Worm (Caenorhabditis elegans) whole organism, midembryonic: ENCODE results near the gene lact-4.
A peak's percentile ranks its signal among the peaks of the same experiment; 100 is the strongest.

ENCODE experiments used
- T22C8.4 ChIP-seq: fragments of 200-800 bp; sonication (Bioruptor generic); IDR thresholded peaks from 2 replicates; pipeline ENCODE4 v1.3.6; 2022; ENCODE audit warnings: missing genetic modification characterization, missing compliant biosample characterization
- cog-1 ChIP-seq: sonication (generic microtip); optimal IDR thresholded peaks from 2 replicates; lab custom pipeline; 2016; ENCODE audit warnings: missing genetic modification characterization, missing compliant biosample characterization
- flt-1 ChIP-seq: fragments of 200-800 bp; sonication (Bioruptor generic); IDR thresholded peaks from 2 replicates; pipeline ENCODE4 v1.3.6; 2022; ENCODE audit warnings: missing genetic modification characterization, missing compliant biosample characterization
- klf-2 ChIP-seq: fragments of 200-800 bp; sonication (Bioruptor generic); conservative IDR thresholded peaks from 2 replicates; pipeline ENCODE4 v1.3.6; 2022; ENCODE audit warnings: missing genetic modification reagents, missing genetic modification characterization, missing compliant biosample characterization
- med-1 ChIP-seq: sonication (generic microtip); optimal IDR thresholded peaks from 2 replicates; lab custom pipeline; 2017; ENCODE audit warnings: missing genetic modification characterization, mild to moderate bottlenecking, missing compliant biosample characterization, antibody characterized with exemption, missing genetic modification reagents; ENCODE audit not compliant: insufficient read depth
- ref-1 ChIP-seq: fragments of 200-800 bp; sonication (Bioruptor generic); conservative IDR thresholded peaks from 2 replicates; pipeline ENCODE4 v1.3.6; 2022; ENCODE audit warnings: missing genetic modification reagents, missing genetic modification characterization, missing compliant biosample characterization
- tab-1 ChIP-seq: fragments of 200-800 bp; sonication (Bioruptor generic); IDR thresholded peaks from 2 replicates; pipeline ENCODE4 v1.3.6; 2022; ENCODE audit warnings: missing genetic modification characterization, missing compliant biosample characterization
- ztf-23 ChIP-seq: fragments of 200-800 bp; sonication (Bioruptor generic); IDR thresholded peaks from 2 replicates; pipeline ENCODE4 v1.3.6; 2022; ENCODE audit warnings: missing genetic modification reagents, missing genetic modification characterization, missing compliant biosample characterization
- ztf-29 ChIP-seq: fragments of 200-800 bp; sonication (Bioruptor generic); IDR thresholded peaks from 2 replicates; pipeline ENCODE4 v1.3.6; 2022; ENCODE audit warnings: missing genetic modification reagents, missing genetic modification characterization, missing compliant biosample characterization

The lact-4 gene

DNA sequence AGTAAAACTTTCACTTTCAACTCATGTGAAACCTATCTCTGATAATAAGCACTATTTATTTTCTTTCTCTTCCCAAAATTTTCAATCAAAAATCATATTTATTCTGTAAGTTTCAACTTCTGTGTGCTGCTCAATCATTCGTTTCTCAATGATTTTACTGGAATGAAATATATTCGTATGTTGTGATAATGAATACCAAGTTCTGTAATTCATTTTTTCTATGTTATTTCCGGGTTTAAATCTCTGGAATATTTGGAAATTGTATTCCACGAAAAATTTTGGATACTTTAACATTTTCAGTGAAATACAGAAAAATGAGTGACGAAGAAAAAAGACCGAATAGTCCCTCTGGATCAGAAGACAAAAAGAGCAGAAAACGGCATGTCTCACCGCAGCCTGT is 12.5 kb downstream of the lact-4 start, which contains the start of gene M05D6.2:
TSS of gene M05D6.2 (plus strand) at position 301 of the 400 bp plus-strand sequence.
- TF ChIP-seq tab-1 (GFP tag; lab: Robert Waterston, UW) (no peak), ref-1 (no peak), med-1 (GFP tag; lab: Kevin White, UChicago) (no peak), T22C8.4 (GFP tag; lab: Robert Waterston, UW) (no peak), klf-2 (GFP tag; lab: Robert Waterston, UW) (no peak), ztf-29 (no peak), flt-1 (no peak), cog-1 (no peak), ztf-23 (GFP tag; lab: Robert Waterston, UW) (no peak)

DNA sequence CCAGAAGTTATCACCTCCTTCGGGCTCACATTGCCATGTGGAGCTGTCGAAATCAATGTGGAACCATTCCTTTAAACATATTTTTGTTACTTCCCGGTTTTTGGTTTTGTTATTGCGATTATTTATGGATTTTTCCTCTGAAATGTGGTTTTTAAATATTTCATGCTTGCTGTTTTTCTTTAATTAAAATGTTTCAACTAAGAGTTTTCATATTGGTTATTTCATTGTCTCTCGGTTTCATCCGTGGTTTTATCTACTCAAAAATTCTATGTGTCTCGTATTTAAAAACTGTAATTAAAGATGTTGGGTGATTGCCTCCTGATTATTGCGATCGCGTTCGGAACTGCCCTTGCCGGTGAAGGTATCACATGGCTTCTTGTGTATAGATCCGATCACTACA is 13.4 kb downstream of the lact-4 start, which contains the start of gene F22B5.10:
TSS of gene F22B5.10 (plus strand) at position 301 of the 400 bp plus-strand sequence.
- TF ChIP-seq ref-1 (no peak), T22C8.4 (GFP tag; lab: Robert Waterston, UW) (no peak), med-1 (GFP tag; lab: Kevin White, UChicago) (no peak), klf-2 (GFP tag; lab: Robert Waterston, UW) (no peak), ztf-29 (no peak), tab-1 (GFP tag; lab: Robert Waterston, UW) (no peak), ztf-23 (GFP tag; lab: Robert Waterston, UW) (no peak), flt-1 (no peak), cog-1 (no peak)

DNA sequence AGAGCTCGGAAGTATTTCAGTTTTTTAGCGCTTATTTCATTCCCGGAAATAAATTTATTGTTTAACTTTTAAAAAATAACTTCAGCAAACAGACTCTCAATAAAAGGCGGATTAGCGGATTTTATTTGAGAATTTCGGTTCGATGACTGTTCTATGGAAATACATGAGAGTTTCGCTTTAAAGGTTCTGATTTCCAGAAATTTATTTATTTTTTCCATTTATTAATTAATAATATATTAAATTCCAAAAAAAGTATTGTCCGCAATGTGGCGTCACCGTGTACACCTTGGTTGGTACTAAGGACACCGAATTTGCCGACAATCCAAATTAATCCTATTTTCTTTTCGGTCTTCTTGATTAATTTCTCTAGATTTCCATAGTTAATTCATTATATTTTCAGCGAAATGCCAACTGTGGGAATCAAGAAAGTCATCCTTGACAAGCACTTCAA is 15.8 kb downstream of the lact-4 start, which contains the start of gene fars-3:
TSS of gene fars-3 (plus strand) at position 401 of the 451 bp plus-strand sequence.
- TF ChIP-seq flt-1 (0 out of 2 replicates have a peak, but pooled peaks have one; percentile 49), med-1 (GFP tag; lab: Kevin White, UChicago) (no peak), klf-2 (GFP tag; lab: Robert Waterston, UW) (no peak)

DNA sequence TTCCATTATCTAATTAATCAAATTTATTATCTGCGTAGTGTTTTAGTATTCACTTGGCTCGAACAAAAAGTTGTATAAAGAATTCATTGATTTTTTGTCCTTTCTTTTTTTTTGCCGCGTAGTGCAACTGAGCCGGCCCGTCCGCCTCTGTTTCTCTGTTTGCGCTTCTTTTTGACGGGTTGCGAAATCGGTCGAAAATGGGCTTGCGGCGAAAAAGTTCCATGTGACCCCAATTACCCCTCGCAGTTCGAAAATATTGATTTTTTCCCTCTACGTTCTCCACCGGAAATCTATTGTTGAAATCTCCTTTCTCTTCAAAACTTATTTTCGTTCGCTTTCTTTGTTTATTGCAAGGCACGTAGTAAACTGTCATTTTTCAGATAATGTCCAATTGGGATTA is 22.8 kb downstream of the lact-4 start, which contains the start of gene zyg-9:
TSS of gene zyg-9 (plus strand) at position 381 of the 400 bp plus-strand sequence.
- TF ChIP-seq ref-1 (no peak), tab-1 (GFP tag; lab: Robert Waterston, UW) (no peak), med-1 (GFP tag; lab: Kevin White, UChicago) (no peak), T22C8.4 (GFP tag; lab: Robert Waterston, UW) (0 out of 2 replicates have a peak, but pooled peaks have one; percentile 14)

DNA sequence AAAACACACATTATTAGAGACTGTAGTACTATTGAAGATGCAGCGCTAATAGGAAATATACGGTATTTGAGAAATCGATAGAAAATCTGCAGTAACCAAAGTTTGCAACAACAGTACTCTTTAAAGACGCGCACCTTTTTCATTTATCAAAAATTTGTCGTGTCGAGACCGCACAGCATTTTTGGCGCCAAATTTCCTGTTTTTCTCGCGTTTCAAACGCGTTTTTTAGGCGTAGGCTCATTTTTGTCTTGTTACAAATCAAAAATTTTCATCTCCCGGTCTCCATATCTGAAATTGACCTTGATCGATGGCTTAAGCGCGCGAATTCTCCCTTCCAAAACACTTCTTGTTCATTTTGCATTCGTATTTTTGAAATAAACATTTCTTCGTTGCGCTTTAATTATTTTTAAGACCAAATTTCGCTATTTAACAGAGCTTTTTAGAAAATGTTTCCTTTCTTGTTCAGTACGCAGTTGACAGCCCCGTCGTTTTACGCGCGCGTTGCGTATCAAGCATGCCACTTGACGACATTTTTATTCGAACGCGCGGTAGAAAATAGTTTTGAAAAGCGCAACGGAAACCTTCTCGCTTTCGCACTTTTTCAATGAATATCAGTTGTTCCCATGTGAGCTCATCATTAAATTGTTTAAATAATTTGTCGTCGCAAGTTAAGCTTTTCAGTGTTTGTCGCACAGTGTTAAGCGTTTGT is 23.4 kb downstream of the lact-4 start:
- TF ChIP-seq T22C8.4 (GFP tag; lab: Robert Waterston, UW) (no peak), klf-2 (GFP tag; lab: Robert Waterston, UW) (no peak), flt-1 (no peak), ztf-23 (GFP tag; lab: Robert Waterston, UW) (no peak), ref-1 (no peak), cog-1 (no peak), ztf-29 (no peak), tab-1 (GFP tag; lab: Robert Waterston, UW) (no peak), med-1 (GFP tag; lab: Kevin White, UChicago) (no peak)

DNA sequence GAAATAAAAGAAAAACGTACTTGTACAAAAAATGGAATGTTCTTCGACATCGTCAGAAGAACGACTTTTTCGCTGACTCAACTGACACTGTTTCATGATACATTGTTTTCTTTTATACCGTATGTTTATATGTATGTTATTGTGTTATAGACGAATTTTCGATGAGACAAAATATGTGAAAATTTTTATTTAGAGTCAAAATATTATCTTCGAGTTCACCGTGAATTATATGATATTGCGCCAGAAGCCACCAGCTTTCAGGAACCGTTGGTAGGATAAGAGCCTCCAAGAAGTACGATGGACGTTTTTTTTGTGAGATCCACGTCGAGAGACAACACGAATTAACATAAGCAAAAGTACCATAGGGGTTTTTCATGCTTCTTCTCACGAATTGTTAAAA is 24.2 kb downstream of the lact-4 start, which contains the start of gene F22B5.6:
TSS of gene F22B5.6 (minus strand) at position 101 of the 400 bp plus-strand sequence.
- TF ChIP-seq med-1 (GFP tag; lab: Kevin White, UChicago), result no peak
- no peak for TF ChIP-seq flt-1
- no peak for TF ChIP-seq cog-1
- TF ChIP-seq ztf-29, result no peak
- TF ChIP-seq klf-2 (GFP tag; lab: Robert Waterston, UW), result no peak
- no peak for TF ChIP-seq ref-1
- TF ChIP-seq ztf-23 (GFP tag; lab: Robert Waterston, UW), result no peak
- TF ChIP-seq tab-1 (GFP tag; lab: Robert Waterston, UW), result no peak
- TF ChIP-seq T22C8.4 (GFP tag; lab: Robert Waterston, UW), result no peak

DNA sequence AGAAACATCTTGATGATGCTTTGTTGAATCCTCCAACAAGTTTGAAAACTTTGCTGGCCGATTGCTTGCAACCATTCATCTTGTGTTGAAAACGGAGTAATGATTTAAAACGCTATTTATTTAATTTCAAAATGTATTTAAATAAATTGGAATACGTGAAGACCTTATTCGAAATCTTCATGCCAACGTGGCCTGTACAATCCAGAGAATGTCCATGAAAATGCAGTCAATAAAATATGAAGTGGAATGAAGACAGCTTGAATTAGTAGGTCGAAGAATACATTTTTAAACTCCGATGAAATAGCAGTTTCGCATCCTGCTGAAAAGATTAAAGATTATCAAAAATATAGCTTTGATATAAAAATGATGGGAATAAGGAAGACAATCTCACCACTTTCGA is 25.8 kb downstream of the lact-4 start, which contains the start of gene F22B5.5:
TSS of gene F22B5.5 (minus strand) at position 101 of the 400 bp plus-strand sequence.
- TF ChIP-seq cog-1 (no peak), flt-1 (no peak), med-1 (GFP tag; lab: Kevin White, UChicago) (no peak), tab-1 (GFP tag; lab: Robert Waterston, UW) (no peak), T22C8.4 (GFP tag; lab: Robert Waterston, UW) (no peak), ref-1 (no peak), klf-2 (GFP tag; lab: Robert Waterston, UW) (no peak), ztf-23 (GFP tag; lab: Robert Waterston, UW) (no peak), ztf-29 (no peak)

DNA sequence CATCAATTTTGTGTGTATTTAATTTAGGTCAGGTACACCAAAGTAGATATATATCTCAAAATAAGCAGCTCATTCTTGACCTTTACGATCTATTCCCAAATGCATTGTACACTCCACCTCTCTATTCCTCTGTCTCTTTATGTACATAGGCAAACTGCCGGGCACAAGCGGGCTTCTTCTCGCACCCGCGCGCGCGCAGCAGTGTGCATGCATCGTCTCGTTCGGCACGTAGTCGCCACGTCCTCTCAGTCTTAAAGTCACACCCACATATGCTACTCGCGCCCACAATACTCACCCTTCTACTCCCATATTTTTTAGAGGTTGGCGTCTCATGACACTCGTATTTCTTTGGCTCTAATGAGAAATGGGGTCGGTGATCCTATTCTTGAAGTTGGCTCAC is 28.9 kb downstream of the lact-4 start:
- TF ChIP-seq ztf-23 (GFP tag; lab: Robert Waterston, UW) (no peak), klf-2 (GFP tag; lab: Robert Waterston, UW) (no peak), ref-1 (no peak), cog-1 (no peak), ztf-29 (no peak), tab-1 (GFP tag; lab: Robert Waterston, UW) (no peak)

DNA sequence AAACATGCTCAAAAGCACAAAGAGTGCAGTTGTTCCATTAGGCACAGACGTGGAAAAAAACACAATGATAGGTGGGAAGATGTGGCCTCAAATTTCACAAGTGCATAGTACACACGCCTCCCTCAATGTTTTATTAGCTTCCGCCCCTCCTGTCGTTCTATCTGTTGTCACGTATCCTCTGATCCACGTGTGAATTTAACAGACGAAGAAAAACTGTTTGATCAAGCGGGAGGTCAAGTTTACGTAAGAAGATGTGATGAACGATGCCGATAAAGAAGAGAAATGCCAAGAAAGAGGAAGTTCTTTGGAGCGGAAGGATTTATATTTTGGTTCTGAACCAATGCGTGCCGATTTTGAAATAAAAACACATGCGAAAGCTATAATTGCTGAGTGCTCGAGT is 29.5 kb downstream of the lact-4 start:
- TF ChIP-seq cog-1 (no peak), ztf-29 (no peak), tab-1 (GFP tag; lab: Robert Waterston, UW) (no peak), ref-1 (no peak), med-1 (GFP tag; lab: Kevin White, UChicago) (no peak), flt-1 (no peak), T22C8.4 (GFP tag; lab: Robert Waterston, UW) (no peak), ztf-23 (GFP tag; lab: Robert Waterston, UW) (no peak), klf-2 (GFP tag; lab: Robert Waterston, UW) (no peak)

DNA sequence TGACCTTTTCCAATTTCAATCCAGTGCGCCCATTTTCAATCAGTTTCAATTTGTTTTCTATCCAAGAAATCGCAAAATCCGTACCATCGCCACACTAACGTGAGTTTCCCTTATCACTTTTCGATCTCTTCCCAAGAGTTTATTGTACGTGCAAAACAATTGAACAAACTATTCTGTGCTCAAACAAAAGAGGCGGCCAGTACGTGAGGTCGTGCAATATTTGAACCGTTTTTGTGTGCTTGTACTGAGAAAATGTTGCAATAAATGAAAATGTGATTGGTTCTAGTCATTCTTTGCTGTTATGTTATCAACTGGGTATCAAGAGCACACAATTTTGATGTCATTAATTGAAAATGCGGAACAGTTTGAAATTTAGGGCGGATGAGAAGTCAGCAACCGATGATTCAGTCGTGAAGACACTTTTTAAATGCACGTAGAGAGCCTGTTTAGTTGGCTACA is 30.6 kb downstream of the lact-4 start, which contains the start of gene F22B5.4:
TSS of gene F22B5.4 (plus strand) at position 51 of the 459 bp plus-strand sequence.
- TF ChIP-seq ztf-23 (GFP tag; lab: Robert Waterston, UW), result no peak
- no peak for TF ChIP-seq ztf-29
- no peak for TF ChIP-seq ref-1
- TF ChIP-seq med-1 (GFP tag; lab: Kevin White, UChicago), result no peak
